Worm (Caenorhabditis elegans) whole organism, L4/young adult: ENCODE data around the gene srt-59.

Experiments
- dao-5 ChIP-seq: sonication (generic microtip); optimal IDR thresholded peaks from 2 replicates; lab custom pipeline; 2016; ENCODE audit warnings: missing genotype, missing genetic modification characterization, moderate library complexity, missing compliant biosample characterization
- him-1 ChIP-seq: sonication (generic microtip); optimal IDR thresholded peaks from 2 replicates; lab custom pipeline; 2016; ENCODE audit warnings: missing genotype, missing genetic modification reagents, missing genetic modification characterization, missing compliant biosample characterization

ce11 chrIV:572487-572886 lies 29.0 kb downstream of the srt-59 start, which contains the start of gene gex-2:
- TF ChIP-seq him-1 (tag; lab: Kevin White, UChicago) (no peak), dao-5 (tag; lab: Kevin White, UChicago) (no peak)
